Worm (Caenorhabditis elegans): ENCODE data around the gene ntl-11.

ntl-11 gene

DNA sequence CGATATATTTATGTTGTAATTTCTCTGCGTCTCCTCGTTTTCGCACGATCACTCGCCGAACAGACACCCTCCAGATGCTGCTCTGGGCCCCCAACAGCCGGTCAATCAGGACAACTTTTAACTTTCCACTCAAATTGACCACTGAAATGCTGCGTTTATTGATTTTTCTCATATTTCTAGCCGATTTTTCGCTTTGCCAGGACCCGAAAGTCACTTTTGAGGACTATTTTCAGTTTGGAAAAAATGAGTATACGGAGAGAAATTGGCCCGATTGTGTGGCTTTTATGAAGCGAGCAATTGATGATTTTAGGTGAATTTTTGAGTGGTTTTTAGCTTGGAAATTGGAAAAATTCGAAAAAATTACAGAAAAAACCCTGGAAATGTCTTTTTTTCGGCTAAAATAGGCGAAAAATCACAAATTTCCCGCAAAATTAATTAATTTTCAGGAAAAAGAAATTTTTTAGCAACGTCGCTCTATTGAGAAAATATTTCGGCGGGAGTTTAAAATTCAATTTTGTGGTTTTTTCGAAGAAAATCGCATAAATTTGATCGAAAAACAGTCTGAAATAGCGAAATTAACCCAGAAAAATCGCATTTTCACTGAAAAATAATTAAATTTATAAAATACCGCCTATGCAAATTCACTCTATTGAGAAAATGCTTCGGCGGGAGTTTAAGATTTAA lies 2.4 kb upstream of the ntl-11 start, which contains the start of gene Y73F8A.26 (continued):
- no peak for TF ChIP-seq mel-28 (tag; optimal IDR thresholded peaks at IDR 0.05; ENCODE audit: borderline replicate concordance)
- peak; percentile 1 for TF ChIP-seq tlf-1 (GFP tag; optimal IDR thresholded peaks at IDR 0.05)
- peak; percentile 65 for TF ChIP-seq mcd-1 (GFP tag; IDR thresholded peaks at IDR 0.05)
- no peak for TF ChIP-seq nhr-27 (tag; optimal IDR thresholded peaks at IDR 0.05)
- no peak for TF ChIP-seq snpc-3.4 (tag; optimal IDR thresholded peaks at IDR 0.05)
- TF ChIP-seq atf-7 (tag; optimal IDR thresholded peaks at IDR 0.05), result no peak
- TF ChIP-seq lin-26 (GFP tag; IDR thresholded peaks at IDR 0.05), result peak; percentile 48; the same call in 1 of the 2 replicates
- peak; percentile 41 for TF ChIP-seq hmg-1.2 (GFP tag; IDR thresholded peaks at IDR 0.05)
- no peak for TF ChIP-seq F22D6.2 (tag; optimal IDR thresholded peaks at IDR 0.05)
- TF ChIP-seq hlh-26 (GFP tag; conservative IDR thresholded peaks at IDR 0.05), result no peak
- TF ChIP-seq lin-54 (GFP tag; optimal IDR thresholded peaks at IDR 0.05), result peak; percentile 52
- peak; percentile 88 for TF ChIP-seq attf-6 (GFP tag; IDR thresholded peaks at IDR 0.05)
- 0 out of 2 replicates have a peak, but pooled peaks have one; percentile 7 for TF ChIP-seq F37B4.10 (GFP tag; IDR thresholded peaks at IDR 0.05)
- TF ChIP-seq hrde-1 (tag; optimal IDR thresholded peaks at IDR 0.05; ENCODE audit: borderline replicate concordance), result peak; percentile 74
- no peak for TF ChIP-seq xnd-1 (tag; optimal IDR thresholded peaks at IDR 0.05)
- 0 out of 2 replicates have a peak, but pooled peaks have one; percentile 13 for TF ChIP-seq bed-1 (GFP tag; IDR thresholded peaks at IDR 0.05)
- TF ChIP-seq F55B11.4 (tag; optimal IDR thresholded peaks at IDR 0.05; ENCODE audit: borderline replicate concordance, insufficient read depth), result no peak
- peak; percentile 66 for TF ChIP-seq repo-1 (tag; optimal IDR thresholded peaks at IDR 0.05)
- no peak for TF ChIP-seq nfyb-1 (GFP tag; IDR thresholded peaks at IDR 0.05)
- TF ChIP-seq egrh-3 (GFP tag; IDR thresholded peaks at IDR 0.05), result no peak
- no peak for TF ChIP-seq hlh-12 (tag; optimal IDR thresholded peaks at IDR 0.05)
- TF ChIP-seq Y79H2A.3 (GFP tag; conservative IDR thresholded peaks at IDR 0.05), result peak; percentile 53; the same call in 1 of the 2 replicates
- TF ChIP-seq madf-6 (GFP tag; IDR thresholded peaks at IDR 0.05), result peak; percentile 37; the same call in 1 of the 2 replicates
- TF ChIP-seq ceh-79 (tag; optimal IDR thresholded peaks at IDR 0.05), result peak; percentile 55
- TF ChIP-seq let-526 (GFP tag; IDR thresholded peaks at IDR 0.05), result no peak
- no peak for TF ChIP-seq cebp-1 (GFP tag; IDR thresholded peaks at IDR 0.05)
- TF ChIP-seq cebp-1 (tag; optimal IDR thresholded peaks at IDR 0.05), result peak; percentile 21
- TF ChIP-seq Y53F4B.3 (GFP tag; IDR thresholded peaks at IDR 0.05), result no peak
- TF ChIP-seq lin-40 (tag; optimal IDR thresholded peaks at IDR 0.05), result no peak
- peak; percentile 78; the same call in 1 of the 2 replicates for TF ChIP-seq B0336.3 (GFP tag; IDR thresholded peaks at IDR 0.05)
- no peak for TF ChIP-seq ama-1 (optimal IDR thresholded peaks at IDR 0.05)
- TF ChIP-seq ama-1 (GFP tag; optimal IDR thresholded peaks at IDR 0.05), result peak in 1 of 2 experiments; percentile 12
- TF ChIP-seq nfya-1 (tag; optimal IDR thresholded peaks at IDR 0.05; ENCODE audit: borderline replicate concordance, insufficient read depth), result no peak
- peak; percentile 3 for TF ChIP-seq tbp1 (GFP tag; optimal IDR thresholded peaks at IDR 0.05)
- no peak for TF ChIP-seq ztf-3 (GFP tag; optimal IDR thresholded peaks at IDR 0.05)

DNA sequence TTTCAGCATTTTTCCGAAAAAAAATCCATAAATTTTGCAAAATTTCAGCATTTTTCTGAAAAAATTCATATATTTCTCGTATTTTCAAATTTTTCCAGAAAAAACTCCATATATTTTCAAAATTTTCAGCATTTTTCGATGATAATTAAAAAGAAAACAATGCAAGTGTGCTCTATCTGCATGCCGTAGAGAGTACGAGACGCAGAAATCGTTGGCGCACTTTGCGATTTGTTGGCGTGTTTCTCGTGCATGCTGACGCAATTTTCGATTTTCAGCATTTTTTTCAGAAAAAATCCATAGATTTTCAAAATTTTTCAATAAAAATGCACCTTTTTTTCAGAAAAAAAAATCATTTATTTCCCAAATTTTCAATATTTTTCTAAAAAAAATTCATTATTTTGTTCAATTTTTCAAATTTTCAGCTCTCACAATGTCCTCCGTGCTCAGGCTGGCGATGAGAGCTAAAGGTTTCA lies 1.1 kb upstream of the ntl-11 start, which contains the start of gene Y73F8A.27:
Gene Y73F8A.27, plus strand, starts transcription at position 423 of the 473 bp plus-strand sequence.
- TF ChIP-seq pha-4 (tag; optimal IDR thresholded peaks at IDR 0.05), result peak; percentile 90
- peak; percentile 99 for TF ChIP-seq mcd-1 (GFP tag; IDR thresholded peaks at IDR 0.05)
- TF ChIP-seq snpc-1.3 (tag; optimal IDR thresholded peaks at IDR 0.05; ENCODE audit: insufficient read depth), result peak; percentile 83
- no peak for TF ChIP-seq Y79H2A.3 (GFP tag; conservative IDR thresholded peaks at IDR 0.05)
- peak; percentile 86 for TF ChIP-seq B0336.3 (GFP tag; IDR thresholded peaks at IDR 0.05)
- no peak for TF ChIP-seq Y67H2A.10 (GFP tag; conservative IDR thresholded peaks at IDR 0.05)
- TF ChIP-seq dpff-1 (tag; optimal IDR thresholded peaks at IDR 0.05), result no peak
- no peak for TF ChIP-seq madf-8 (GFP tag; conservative IDR thresholded peaks at IDR 0.05)
- TF ChIP-seq Y95B8A.8 (GFP tag; IDR thresholded peaks at IDR 0.05), result peak; percentile 91
- no peak for TF ChIP-seq F37B4.10 (GFP tag; IDR thresholded peaks at IDR 0.05)
- peak; percentile 55 for TF ChIP-seq F49E8.2 (tag; optimal IDR thresholded peaks at IDR 0.05; ENCODE audit: insufficient read depth)
- TF ChIP-seq mel-28 (tag; optimal IDR thresholded peaks at IDR 0.05; ENCODE audit: borderline replicate concordance), result no peak
- peak; percentile 89 for TF ChIP-seq madf-3 (GFP tag; IDR thresholded peaks at IDR 0.05)
- no peak for TF ChIP-seq F39B2.1 (GFP tag; IDR thresholded peaks at IDR 0.05)
- TF ChIP-seq ceh-27 (GFP tag; optimal IDR thresholded peaks at IDR 0.05), result peak; percentile 83
- TF ChIP-seq egrh-3 (GFP tag; IDR thresholded peaks at IDR 0.05), result no peak
- no peak for TF ChIP-seq rpc-1 (optimal IDR thresholded peaks at IDR 0.05)
- no peak for TF ChIP-seq rpc-1 (tag; optimal IDR thresholded peaks at IDR 0.05)

Data from whole organism, young adult.